Fruit fly (Drosophila melanogaster): ENCODE measurements around the gene gd.

gd gene

DNA sequence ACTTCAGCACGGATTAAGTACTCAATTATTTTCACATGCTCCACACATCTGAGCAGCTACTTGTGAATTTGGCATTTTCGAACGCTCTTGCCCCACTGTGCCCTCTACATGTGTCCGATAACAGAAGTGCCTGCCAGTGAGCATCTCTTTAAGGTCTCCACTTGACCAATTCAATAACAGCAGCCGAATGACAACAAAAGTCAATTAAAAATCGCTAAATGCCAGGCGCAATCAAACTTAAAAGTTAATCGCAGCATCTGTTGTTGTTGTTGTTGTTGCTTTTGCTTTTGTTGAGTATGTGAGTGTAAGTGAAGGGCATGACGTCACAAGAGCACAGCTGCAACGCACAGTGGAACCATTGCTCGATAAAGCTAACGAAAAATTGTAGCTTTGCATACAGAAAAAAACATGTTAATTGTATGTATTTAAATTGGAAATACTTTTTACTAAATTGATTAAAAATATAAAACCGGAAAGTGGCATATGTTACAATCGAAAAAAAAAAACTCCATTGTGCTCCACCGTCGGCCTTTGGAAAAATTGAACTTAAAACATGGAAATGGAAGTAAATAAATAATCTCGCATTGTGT is 27.3 kb upstream of the gd start (continued):
- TF ChIP-seq ATbp (GFP tag; optimal IDR thresholded peaks at IDR 0.05) (no peak), CG9797 (GFP tag; optimal IDR thresholded peaks at IDR 0.05) (no peak), Dfd (GFP tag; optimal IDR thresholded peaks at IDR 0.05) (no peak), CG10267 (tag; optimal IDR thresholded peaks at IDR 0.05) (peak; percentile 9), CG1832 (GFP tag; optimal IDR thresholded peaks at IDR 0.05) (no peak), bsh (GFP tag; optimal IDR thresholded peaks at IDR 0.05) (peak in 1 of 2 experiments; percentile 39), nmo (GFP tag; optimal IDR thresholded peaks at IDR 0.05) (peak; percentile 22), CG7745 (tag; optimal IDR thresholded peaks at IDR 0.05) (no peak), ase (GFP tag; IDR thresholded peaks at IDR 0.05) (peak; percentile 40; the same call in 1 of the 3 replicates), CG12071 (GFP tag; optimal IDR thresholded peaks at IDR 0.05) (no peak), sqz (GFP tag; optimal IDR thresholded peaks at IDR 0.05) (no peak), Poxn (GFP tag; IDR thresholded peaks at IDR 0.05) (no peak), CG17359 (tag; optimal IDR thresholded peaks at IDR 0.05) (peak; percentile 23), CG5953 (GFP tag; IDR thresholded peaks at IDR 0.05) (no peak), eyg (GFP tag; optimal IDR thresholded peaks at IDR 0.05) (no peak), CG34376 (GFP tag; optimal IDR thresholded peaks at IDR 0.05) (no peak), ato (GFP tag; IDR thresholded peaks at IDR 0.05; ENCODE audit: partially characterized antibody) (no peak), CG18262 (tag; optimal IDR thresholded peaks at IDR 0.05) (peak; percentile 46), gcm2 (GFP tag; optimal IDR thresholded peaks at IDR 0.05) (no peak), tna (GFP tag; IDR thresholded peaks at IDR 0.05; ENCODE audit: partially characterized antibody) (no peak), CG8290 (GFP tag; optimal IDR thresholded peaks at IDR 0.05) (no peak), CG8290 (tag; optimal IDR thresholded peaks at IDR 0.05) (peak in 1 of 2 experiments; percentile 29), Hey (tag; optimal IDR thresholded peaks at IDR 0.05) (no peak), Sry-β (GFP tag; optimal IDR thresholded peaks at IDR 0.05) (no peak), phol (tag; optimal IDR thresholded peaks at IDR 0.05) (peak; percentile 32), Fer3 (tag; optimal IDR thresholded peaks at IDR 0.05) (no peak), hkb (optimal IDR thresholded peaks at IDR 0.05) (no peak), hkb (GFP tag; IDR thresholded peaks at IDR 0.05) (0 out of 2 replicates have a peak, but pooled peaks have one; percentile 39), corto (GFP tag; optimal IDR thresholded peaks at IDR 0.05) (no peak), CG14965 (GFP tag; optimal IDR thresholded peaks at IDR 0.05; ENCODE audit: borderline replicate concordance) (no peak), dysf (GFP tag; IDR thresholded peaks at IDR 0.05) (peak; percentile 40; the same call in 1 of the 3 replicates), Oli (tag; optimal IDR thresholded peaks at IDR 0.05) (peak; percentile 17), B-H1 (GFP tag; IDR thresholded peaks at IDR 0.05) (peak; percentile 12; the same call in 1 of the 3 replicates), Nf-YC (tag; optimal IDR thresholded peaks at IDR 0.05) (no peak), Lhr (GFP tag; optimal IDR thresholded peaks at IDR 0.05) (no peak), CG4328 (GFP tag; optimal IDR thresholded peaks at IDR 0.05) (no peak), Hr78 (GFP tag; optimal IDR thresholded peaks at IDR 0.05) (no peak), CG15073 (GFP tag; optimal IDR thresholded peaks at IDR 0.05) (no peak), az2 (GFP tag; optimal IDR thresholded peaks at IDR 0.05) (peak; percentile 8), BEAF-32 (GFP tag; optimal IDR thresholded peaks at IDR 0.05) (no peak), Side (GFP tag; optimal IDR thresholded peaks at IDR 0.05) (no peak), chinmo (GFP tag; IDR thresholded peaks at IDR 0.05; ENCODE audit: partially characterized antibody) (no peak), Doc2 (GFP tag; IDR thresholded peaks at IDR 0.05) (no peak), btn (GFP tag; optimal IDR thresholded peaks at IDR 0.05) (no peak), rib (GFP tag; IDR thresholded peaks at IDR 0.05) (no peak), toy (GFP tag; IDR thresholded peaks at IDR 0.05) (no peak), sc (optimal IDR thresholded peaks at IDR 0.05) (no peak), sc (GFP tag; optimal IDR thresholded peaks at IDR 0.05) (no peak), Dp (GFP tag; optimal IDR thresholded peaks at IDR 0.05) (no peak), chn (GFP tag; optimal IDR thresholded peaks at IDR 0.05) (peak; percentile 18)
